Worm (Caenorhabditis elegans) whole organism, young adult: ENCODE results near the gene srsx-8.

Experiments
- B0019.2 ChIP-seq: fragments of 200-800 bp; sonication (Bioruptor generic); conservative IDR thresholded peaks from 2 replicates; pipeline ENCODE4 v1.3.6; 2022; ENCODE audit warnings: missing genetic modification reagents, missing genetic modification characterization, missing compliant biosample characterization
- B0035.1 ChIP-seq: sonication (generic microtip); optimal IDR thresholded peaks from 2 replicates; lab custom pipeline; 2016; ENCODE audit warnings: missing genetic modification characterization, mild to moderate bottlenecking, missing compliant biosample characterization, missing genotype, missing genetic modification reagents
- B0336.3 ChIP-seq: fragments of 200-800 bp; sonication (Bioruptor generic); IDR thresholded peaks from 2 replicates; pipeline ENCODE4 v1.3.6; 2022; ENCODE audit warnings: missing genetic modification characterization, missing compliant biosample characterization
- C06A6.2 ChIP-seq: fragments of 200-800 bp; sonication (Bioruptor generic); conservative IDR thresholded peaks from 2 replicates; pipeline ENCODE4 v1.3.6; 2022; ENCODE audit warnings: missing genetic modification characterization, missing compliant biosample characterization
- F22D6.2 ChIP-seq: sonication (generic microtip); optimal IDR thresholded peaks from 2 replicates; lab custom pipeline; 2016; ENCODE audit warnings: mild to moderate bottlenecking, missing genetic modification characterization, missing compliant biosample characterization
- F55B11.4 ChIP-seq: sonication (generic microtip); optimal IDR thresholded peaks from 2 replicates; lab custom pipeline; 2016; ENCODE audit warnings: missing compliant biosample characterization, missing genetic modification characterization, borderline replicate concordance; ENCODE audit not compliant: insufficient read depth
- Y53G8AR.9 ChIP-seq: fragments of 200-800 bp; sonication (Bioruptor generic); conservative IDR thresholded peaks from 2 replicates; pipeline ENCODE4 v1.3.6; 2022; ENCODE audit warnings: missing genetic modification reagents, missing genetic modification characterization, missing compliant biosample characterization
- ZK185.1 ChIP-seq: sonication (generic microtip); optimal IDR thresholded peaks from 2 replicates; lab custom pipeline; 2016; ENCODE audit warnings: mild to moderate bottlenecking, missing genetic modification characterization, missing compliant biosample characterization; ENCODE audit not compliant: poor library complexity, severe bottlenecking
- aptf-3 ChIP-seq: fragments of 200-800 bp; sonication (Bioruptor generic); IDR thresholded peaks from 2 replicates; pipeline ENCODE4 v1.3.6; 2022; ENCODE audit warnings: missing genetic modification characterization, missing compliant biosample characterization
- cebp-1 ChIP-seq, 2 experiments: fragments of 200-800 bp in 1 of 2; sonication (Bioruptor generic) in 1 of 2; sonication (generic microtip) in 1 of 2; IDR thresholded peaks in 1 of 2; optimal IDR thresholded peaks in 1 of 2; 2 replicates each; pipeline versions ENCODE4 v1.3.6 to Lab custom; 2017 to 2022; ENCODE audit warnings: missing compliant biosample characterization in 2 of 2, missing genetic modification characterization in 2 of 2, mild to moderate bottlenecking in 1 of 2, missing genetic modification reagents in 1 of 2, moderate library complexity in 1 of 2
- ceh-100 ChIP-seq: fragments of 200-800 bp; sonication (Bioruptor generic); IDR thresholded peaks from 2 replicates; pipeline ENCODE4 v1.3.6; 2022; ENCODE audit warnings: missing genetic modification reagents, missing genetic modification characterization, missing compliant biosample characterization
- chd-7 ChIP-seq: sonication (generic microtip); optimal IDR thresholded peaks from 2 replicates; lab custom pipeline; 2016; ENCODE audit warnings: mild to moderate bottlenecking, missing genetic modification characterization, moderate library complexity, missing compliant biosample characterization
- die-1 ChIP-seq: sonication (generic microtip); optimal IDR thresholded peaks from 2 replicates; lab custom pipeline; 2016; ENCODE audit warnings: missing genotype, mild to moderate bottlenecking, missing genetic modification characterization, missing compliant biosample characterization
- ekl-4 ChIP-seq: fragments of 200-800 bp; sonication (Bioruptor generic); IDR thresholded peaks from 2 replicates; pipeline ENCODE4 v1.3.6; 2022; ENCODE audit warnings: missing genetic modification reagents, missing genetic modification characterization, missing compliant biosample characterization
- ets-4 ChIP-seq: fragments of 200-800 bp; sonication (Bioruptor generic); optimal IDR thresholded peaks from 2 replicates; lab custom pipeline; 2018; ENCODE audit warnings: mild to moderate bottlenecking, missing genetic modification characterization, missing compliant biosample characterization
- fkh-3 ChIP-seq: sonication (generic microtip); optimal IDR thresholded peaks from 2 replicates; lab custom pipeline; 2016; ENCODE audit warnings: mild to moderate bottlenecking, missing genetic modification characterization, missing compliant biosample characterization
- hlh-12 ChIP-seq: sonication (generic microtip); optimal IDR thresholded peaks from 2 replicates; lab custom pipeline; 2016; ENCODE audit warnings: missing genetic modification characterization, missing compliant biosample characterization
- hlh-26 ChIP-seq: fragments of 200-800 bp; sonication (Bioruptor generic); conservative IDR thresholded peaks from 2 replicates; pipeline ENCODE4 v1.3.6; 2022; ENCODE audit warnings: missing genetic modification reagents, missing genetic modification characterization, missing compliant biosample characterization
- hmg-20 ChIP-seq: fragments of 200-800 bp; sonication (Bioruptor generic); IDR thresholded peaks from 2 replicates; pipeline ENCODE4 v1.3.6; 2022; ENCODE audit warnings: missing genetic modification reagents, missing genetic modification characterization, missing compliant biosample characterization
- lag-1 ChIP-seq: fragments of 200-800 bp; sonication (Bioruptor generic); IDR thresholded peaks from 2 replicates; pipeline ENCODE4 v1.3.6; 2022; ENCODE audit warnings: missing genetic modification reagents, missing genetic modification characterization, missing compliant biosample characterization
- lin-54 ChIP-seq: fragments of 200-800 bp; sonication (Bioruptor generic); optimal IDR thresholded peaks from 2 replicates; lab custom pipeline; 2018; ENCODE audit warnings: mild to moderate bottlenecking, missing genetic modification characterization, missing compliant biosample characterization
- lir-1 ChIP-seq: fragments of 200-800 bp; sonication (Bioruptor generic); conservative IDR thresholded peaks from 2 replicates; pipeline ENCODE4 v1.3.6; 2022; ENCODE audit warnings: missing genetic modification reagents, missing genetic modification characterization, missing compliant biosample characterization
- madf-10 ChIP-seq: sonication (generic microtip); optimal IDR thresholded peaks from 2 replicates; lab custom pipeline; 2016; ENCODE audit warnings: mild to moderate bottlenecking, missing genetic modification characterization, missing compliant biosample characterization
- madf-3 ChIP-seq: fragments of 200-800 bp; sonication (Bioruptor generic); IDR thresholded peaks from 2 replicates; pipeline ENCODE4 v1.3.6; 2022; ENCODE audit warnings: missing genetic modification reagents, missing genetic modification characterization, missing compliant biosample characterization
- mel-28 ChIP-seq: sonication (generic microtip); optimal IDR thresholded peaks from 2 replicates; lab custom pipeline; 2016; ENCODE audit warnings: borderline replicate concordance, mild to moderate bottlenecking, missing genetic modification characterization, missing compliant biosample characterization
- mxl-1 ChIP-seq: sonication (generic microtip); optimal IDR thresholded peaks from 2 replicates; lab custom pipeline; 2016; ENCODE audit warnings: missing genetic modification characterization, missing compliant biosample characterization
- nfya-2 ChIP-seq: fragments of 200-800 bp; sonication (Bioruptor generic); IDR thresholded peaks from 2 replicates; pipeline ENCODE4 v1.3.6; 2022; ENCODE audit warnings: missing genetic modification reagents, missing genetic modification characterization, missing compliant biosample characterization
- repo-1 ChIP-seq: sonication (generic microtip); optimal IDR thresholded peaks from 2 replicates; lab custom pipeline; 2017; ENCODE audit warnings: mild to moderate bottlenecking, missing genetic modification characterization, missing compliant biosample characterization
- snpc-1.1 ChIP-seq: sonication (generic microtip); optimal IDR thresholded peaks from 2 replicates; lab custom pipeline; 2017; ENCODE audit warnings: missing genetic modification characterization, mild to moderate bottlenecking, missing compliant biosample characterization, antibody characterized with exemption, moderate library complexity, missing genotype, missing genetic modification reagents; ENCODE audit not compliant: insufficient read depth
- somi-1 ChIP-seq: fragments of 200-800 bp; sonication (Bioruptor generic); optimal IDR thresholded peaks from 2 replicates; lab custom pipeline; 2018; ENCODE audit warnings: mild to moderate bottlenecking, missing genetic modification characterization, missing compliant biosample characterization
- tbp1 ChIP-seq: fragments of 200-800 bp; sonication (Bioruptor generic); optimal IDR thresholded peaks from 2 replicates; lab custom pipeline; 2018; ENCODE audit warnings: mild to moderate bottlenecking, missing genetic modification characterization, missing compliant biosample characterization
- tbx-9 ChIP-seq: sonication (generic microtip); optimal IDR thresholded peaks from 2 replicates; lab custom pipeline; 2016; ENCODE audit warnings: borderline replicate concordance, missing genetic modification characterization, inconsistent platforms, missing compliant biosample characterization
- ztf-3 ChIP-seq: fragments of 200-800 bp; sonication (Bioruptor generic); optimal IDR thresholded peaks from 2 replicates; lab custom pipeline; 2018; ENCODE audit warnings: mild to moderate bottlenecking, missing genetic modification characterization, missing compliant biosample characterization
- ztf-6 ChIP-seq: fragments of 200-800 bp; sonication (Bioruptor generic); IDR thresholded peaks from 2 replicates; pipeline ENCODE4 v1.3.6; 2022; ENCODE audit warnings: missing genetic modification reagents, missing genetic modification characterization, missing compliant biosample characterization

The srsx-8 gene

ce11 chrV:1522485-1522884 is 30.4 kb downstream of the srsx-8 start, which contains the start of gene str-243:
Gene str-243, plus strand, starts transcription at chrV:1522785.
- TF ChIP-seq mel-28 (tag; lab: Kevin White, UChicago), result no peak
- TF ChIP-seq lag-1 (GFP tag; lab: Robert Waterston, UW), result no peak
- TF ChIP-seq ZK185.1, result no peak
- no peak for TF ChIP-seq somi-1
- TF ChIP-seq lir-1, result no peak
- no peak for TF ChIP-seq fkh-3 (tag; lab: Kevin White, UChicago)
- no peak for TF ChIP-seq B0336.3
- TF ChIP-seq F22D6.2 (tag; lab: Kevin White, UChicago), result no peak
- no peak for TF ChIP-seq madf-10 (tag; lab: Kevin White, UChicago)
- no peak for TF ChIP-seq repo-1

DNA sequence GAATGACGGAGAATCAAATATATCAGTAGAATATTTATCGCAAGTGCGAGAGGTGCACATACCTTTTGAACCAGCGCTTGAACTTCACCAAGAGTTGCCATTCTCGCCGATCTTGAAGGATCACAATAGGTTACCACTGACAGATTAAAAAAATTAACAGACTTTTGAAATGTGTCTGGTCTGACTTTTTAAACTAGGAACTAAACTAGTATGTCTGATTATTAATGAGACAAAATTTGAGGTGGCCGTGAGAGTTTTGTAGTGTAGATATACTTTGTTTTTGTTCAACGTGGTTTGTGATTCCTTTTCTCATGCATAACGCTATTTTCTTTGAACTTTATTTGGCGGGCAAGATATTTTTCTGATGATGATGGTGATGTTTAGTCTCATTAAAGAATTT is 31.1 kb downstream of the srsx-8 start, which contains the start of gene str-240:
TSS of gene str-240 (minus strand) at position 101 of the 400 bp plus-strand sequence.
- TF ChIP-seq die-1 (tag; lab: Kevin White, UChicago) (no peak), lin-54 (GFP tag; lab: Kevin White, UChicago) (no peak), somi-1 (no peak), hlh-12 (tag; lab: Kevin White, UChicago) (no peak), ets-4 (GFP tag; lab: Kevin White, UChicago) (no peak), cebp-1 (GFP tag; IDR thresholded peaks at IDR 0.05; lab: Robert Waterston, UW) (no peak), cebp-1 (tag; optimal IDR thresholded peaks at IDR 0.05; lab: Kevin White, UChicago) (no peak), B0035.1 (tag; lab: Kevin White, UChicago) (no peak), Y53G8AR.9 (GFP tag; lab: Robert Waterston, UW) (no peak), ceh-100 (GFP tag; lab: Robert Waterston, UW) (no peak), nfya-2 (GFP tag; lab: Robert Waterston, UW) (no peak), C06A6.2 (GFP tag; lab: Robert Waterston, UW) (no peak), tbp1 (GFP tag; lab: Kevin White, UChicago) (no peak), ztf-3 (GFP tag; lab: Kevin White, UChicago) (no peak), ztf-6 (GFP tag; lab: Robert Waterston, UW) (no peak), snpc-1.1 (tag; lab: Kevin White, UChicago) (no peak), hlh-26 (GFP tag; lab: Robert Waterston, UW) (no peak), hmg-20 (no peak), F55B11.4 (tag; lab: Kevin White, UChicago) (no peak)

- TF ChIP-seq ets-4 (GFP tag; lab: Kevin White, UChicago) (no peak), F55B11.4 (tag; lab: Kevin White, UChicago) (no peak), ekl-4 (no peak), mxl-1 (tag; lab: Kevin White, UChicago) (no peak), madf-3 (GFP tag; lab: Robert Waterston, UW) (no peak), chd-7 (no peak), B0019.2 (GFP tag; lab: Robert Waterston, UW) (no peak), C06A6.2 (GFP tag; lab: Robert Waterston, UW) (no peak), tbx-9 (tag; lab: Kevin White, UChicago) (no peak), aptf-3 (GFP tag; lab: Robert Waterston, UW) (no peak)
- TF ChIP-seq, all 124 proteins: peak for 0
Measured at ce11 chrV:1511537-1511936, 41.4 kb downstream of the srsx-8 start, which contains the start of gene nhr-260. Gene nhr-260, minus strand, starts transcription at chrV:1511637.
